Worm (Caenorhabditis elegans) whole organism, mixed stage, embryonic: ENCODE results near the gene hpo-18.

ENCODE experiments used
- cnd-1 ChIP-seq: fragments of 200-800 bp; sonication (Bioruptor generic); optimal IDR thresholded peaks from 2 replicates; lab custom pipeline; 2018; ENCODE audit warnings: mild to moderate bottlenecking, missing genetic modification characterization, missing compliant biosample characterization
- elt-3 ChIP-seq: fragments of 150-350 bp; optimal IDR thresholded peaks from 2 replicates; lab custom pipeline; 2014; ENCODE audit warnings: missing biosample characterization, missing genetic modification characterization
- mls-2 ChIP-seq: sonication (generic microtip); optimal IDR thresholded peaks from 2 replicates; lab custom pipeline; 2016; ENCODE audit warnings: mild to moderate bottlenecking, missing genetic modification characterization, moderate library complexity, missing compliant biosample characterization
- unc-39 ChIP-seq: fragments of 150-350 bp; optimal IDR thresholded peaks from 2 replicates; lab custom pipeline; 2014; ENCODE audit warnings: missing biosample characterization, missing genetic modification characterization
- ztf-11 ChIP-seq: fragments of 150-350 bp; optimal IDR thresholded peaks from 2 replicates; lab custom pipeline; 2014; ENCODE audit warnings: missing biosample characterization, missing genetic modification characterization

ce11 chrV:4299741-4300140 is 46.5 kb downstream of the hpo-18 start, which contains the start of gene ZC132.3:
- no peak for TF ChIP-seq mls-2 (tag; lab: Kevin White, UChicago)
- no peak for TF ChIP-seq unc-39 (tag; lab: Kevin White, UChicago)
- TF ChIP-seq cnd-1 (tag; lab: Kevin White, UChicago): no peak
- no peak for TF ChIP-seq ztf-11
- no peak for TF ChIP-seq elt-3 (tag; lab: Kevin White, UChicago)
